Worm (Caenorhabditis elegans): Measurements from ENCODE around the gene srw-14.
"Not testable (repeated sequence)": the region's sequence is repeated elsewhere in the genome, so short reads cannot be mapped to it uniquely, and the experiment has no call there.

The srw-14 gene

ce11 chrV:15199768-15200167, 26.0 kb upstream of the srw-14 start, which contains the start of gene Y75B12B.10:
Y75B12B.10 (plus strand) TSS chrV:15200068.
- TF ChIP-seq nhr-28 (tag; optimal IDR thresholded peaks at IDR 0.05) = no peak
- TF ChIP-seq lin-32 (GFP tag; optimal IDR thresholded peaks at IDR 0.05) = no peak
- TF ChIP-seq snpc-4 (tag; optimal IDR thresholded peaks at IDR 0.05) = no peak
- TF ChIP-seq bed-3 (GFP tag; optimal IDR thresholded peaks at IDR 0.05) = no peak
- no peak for TF ChIP-seq ceh-39 (tag; optimal IDR thresholded peaks at IDR 0.05)

ce11 chrV:15207681-15208080, 18.1 kb upstream of the srw-14 start, which contains the start of gene C41G6.12:
C41G6.12 (minus strand) TSS chrV:15207781.
- TF ChIP-seq ceh-83 (GFP tag; optimal IDR thresholded peaks at IDR 0.05); unc-39 (tag; optimal IDR thresholded peaks at IDR 0.05); lsy-2 (tag; optimal IDR thresholded peaks at IDR 0.05): not testable (repeated sequence)

ce11 chrV:15211869-15212268, 13.9 kb upstream of the srw-14 start, which contains the start of gene sri-24:
sri-24 (plus strand) TSS chrV:15212169.
- not testable (repeated sequence) for TF ChIP-seq cnd-1 (tag; optimal IDR thresholded peaks at IDR 0.05); drap-1 (GFP tag; optimal IDR thresholded peaks at IDR 0.05); blmp-1 (tag; optimal IDR thresholded peaks at IDR 0.05)

ce11 chrV:15215175-15215574, 10.6 kb upstream of the srw-14 start, which contains the start of gene sri-26:
sri-26 (plus strand) TSS chrV:15215475.
- not testable (repeated sequence) for TF ChIP-seq drap-1 (GFP tag; optimal IDR thresholded peaks at IDR 0.05); ham-2 (GFP tag; optimal IDR thresholded peaks at IDR 0.05); nhr-2 (tag; optimal IDR thresholded peaks at IDR 0.05)

- TF ChIP-seq ztf-11 (tag; optimal IDR thresholded peaks at IDR 0.05) = no peak
- TF ChIP-seq elt-1 (tag; optimal IDR thresholded peaks at IDR 0.05; ENCODE audit: borderline replicate concordance, insufficient read depth) = no peak
Measured at ce11 chrV:15216705-15217104, 9.0 kb upstream of the srw-14 start, which contains the start of gene sri-25. sri-25 (plus strand) TSS chrV:15217005.

ce11 chrV:15221330-15221729, 4.4 kb upstream of the srw-14 start, which contains the start of gene irld-25:
irld-25 (plus strand) TSS chrV:15221630.
- TF ChIP-seq unc-120 (tag; optimal IDR thresholded peaks at IDR 0.05; ENCODE audit: poor library complexity, severe bottlenecking) (no peak), lsy-2 (tag; optimal IDR thresholded peaks at IDR 0.05) (no peak), elt-3 (tag; optimal IDR thresholded peaks at IDR 0.05) (no peak), ceh-83 (GFP tag; optimal IDR thresholded peaks at IDR 0.05) (no peak), ces-1 (GFP tag; optimal IDR thresholded peaks at IDR 0.05) (no peak), ztf-11 (tag; optimal IDR thresholded peaks at IDR 0.05) (no peak)

- TF ChIP-seq ztf-11 (tag; optimal IDR thresholded peaks at IDR 0.05) (no peak), sptf-1 (tag; optimal IDR thresholded peaks at IDR 0.05) (no peak), mab-5 (tag; optimal IDR thresholded peaks at IDR 0.05) (no peak), ceh-83 (GFP tag; optimal IDR thresholded peaks at IDR 0.05) (no peak), nhr-28 (tag; optimal IDR thresholded peaks at IDR 0.05) (no peak), nhr-76 (tag; optimal IDR thresholded peaks at IDR 0.05) (no peak), nhr-2 (tag; optimal IDR thresholded peaks at IDR 0.05) (no peak), sem-2 (GFP tag; optimal IDR thresholded peaks at IDR 0.05) (no peak), cnd-1 (tag; optimal IDR thresholded peaks at IDR 0.05) (no peak), pha-4 (tag; optimal IDR thresholded peaks at IDR 0.05) (no peak), snpc-4 (tag; optimal IDR thresholded peaks at IDR 0.05) (no peak), ceh-43 (GFP tag; optimal IDR thresholded peaks at IDR 0.05) (no peak), lsy-2 (tag; optimal IDR thresholded peaks at IDR 0.05) (no peak), ham-2 (GFP tag; optimal IDR thresholded peaks at IDR 0.05) (no peak)
Measured at ce11 chrV:15223668-15224067, 2.1 kb upstream of the srw-14 start, which contains the start of gene srw-24. srw-24 (plus strand) TSS chrV:15223968.

- TF ChIP-seq elt-3 (tag; optimal IDR thresholded peaks at IDR 0.05) = no peak
- no peak for TF ChIP-seq ceh-39 (tag; optimal IDR thresholded peaks at IDR 0.05)
Measured at ce11 chrV:15226206-15226605, 456 bp downstream of the srw-14 start.

All from whole organism, mixed stage, embryonic.